Fruit fly (Drosophila melanogaster): ENCODE data around the gene Pex12.

The Pex12 gene

dm6 chr2L:845341-846004, 29.7 kb downstream of the Pex12 start (continued):
- TF ChIP-seq CG17612 (GFP tag; IDR thresholded peaks at IDR 0.05) (peak; percentile 82), kni (GFP tag; optimal IDR thresholded peaks at IDR 0.05) (no peak), tll (GFP tag; optimal IDR thresholded peaks at IDR 0.05) (no peak), CG18764 (GFP tag; optimal IDR thresholded peaks at IDR 0.05) (peak; percentile 81), CG17359 (tag; optimal IDR thresholded peaks at IDR 0.05) (peak; percentile 94), Aef1 (GFP tag; IDR thresholded peaks at IDR 0.05) (peak; percentile 83), croc (GFP tag; conservative IDR thresholded peaks at IDR 0.05) (peak; percentile 68; the same call in 2 of the 3 replicates), Scr (GFP tag; IDR thresholded peaks at IDR 0.05; ENCODE audit: partially characterized antibody) (no peak), Xbp1 (GFP tag; optimal IDR thresholded peaks at IDR 0.05) (peak; percentile 90), otp (GFP tag; IDR thresholded peaks at IDR 0.05) (peak; percentile 85), hbn (GFP tag; IDR thresholded peaks at IDR 0.05; ENCODE audit: partially characterized antibody) (no peak), Antp (GFP tag; optimal IDR thresholded peaks at IDR 0.05) (peak; percentile 92), Dbx (GFP tag; IDR thresholded peaks at IDR 0.05) (peak; percentile 92), HLH4C (GFP tag; IDR thresholded peaks at IDR 0.05; ENCODE audit: partially characterized antibody) (no peak), CG31224 (GFP tag; IDR thresholded peaks at IDR 0.05) (peak; percentile 80; the same call in 1 of the 2 replicates), CG11723 (GFP tag; optimal IDR thresholded peaks at IDR 0.05) (peak; percentile 72), CG17829 (tag; optimal IDR thresholded peaks at IDR 0.05) (peak; percentile 83), Mad (GFP tag; optimal IDR thresholded peaks at IDR 0.05) (peak; percentile 55), Spps (tag; optimal IDR thresholded peaks at IDR 0.05) (peak; percentile 6), Dref (GFP tag; IDR thresholded peaks at IDR 0.05) (peak; percentile 38; the same call in 1 of the 2 replicates), CG4404 (GFP tag; IDR thresholded peaks at IDR 0.05) (peak; percentile 64), Sry-β (GFP tag; optimal IDR thresholded peaks at IDR 0.05) (no peak), CG9437 (GFP tag; optimal IDR thresholded peaks at IDR 0.05) (peak; percentile 75), Xrp1 (GFP tag; IDR thresholded peaks at IDR 0.05) (peak; percentile 89), sima (GFP tag; optimal IDR thresholded peaks at IDR 0.05) (peak; percentile 50), CG4707 (GFP tag; optimal IDR thresholded peaks at IDR 0.05) (peak; percentile 75), gfzf (GFP tag; optimal IDR thresholded peaks at IDR 0.05) (no peak), CG1647 (GFP tag; optimal IDR thresholded peaks at IDR 0.05) (peak; percentile 88), row (GFP tag; IDR thresholded peaks at IDR 0.05) (peak; percentile 93), zfh1 (GFP tag; IDR thresholded peaks at IDR 0.05) (peak; percentile 91), CG34422 (GFP tag; IDR thresholded peaks at IDR 0.05) (peak; percentile 90), da (GFP tag; optimal IDR thresholded peaks at IDR 0.05) (peak; percentile 62), CG18476 (GFP tag; optimal IDR thresholded peaks at IDR 0.05) (peak; percentile 66), Fer2 (tag; optimal IDR thresholded peaks at IDR 0.05) (peak; percentile 65), NfI (GFP tag; optimal IDR thresholded peaks at IDR 0.05) (peak; percentile 92), fru (optimal IDR thresholded peaks at IDR 0.05) (no peak), sisA (GFP tag; IDR thresholded peaks at IDR 0.05) (peak; percentile 89), CG1233 (GFP tag; optimal IDR thresholded peaks at IDR 0.05) (peak; percentile 72), kah (GFP tag; optimal IDR thresholded peaks at IDR 0.05) (peak; percentile 56), pum (GFP tag; optimal IDR thresholded peaks at IDR 0.05) (peak; percentile 83), emc (GFP tag; optimal IDR thresholded peaks at IDR 0.05) (peak; percentile 80), D (optimal IDR thresholded peaks at IDR 0.05) (no peak), D (GFP tag; optimal IDR thresholded peaks at IDR 0.05) (peak; percentile 82), Kr (GFP tag; optimal IDR thresholded peaks at IDR 0.05) (no peak), CG12219 (GFP tag; optimal IDR thresholded peaks at IDR 0.05) (peak; percentile 88), CG8089 (GFP tag; optimal IDR thresholded peaks at IDR 0.05) (peak; percentile 83), lilli (GFP tag; optimal IDR thresholded peaks at IDR 0.05) (peak; percentile 88), shn (GFP tag; optimal IDR thresholded peaks at IDR 0.05) (peak; percentile 85), CG3847 (GFP tag; IDR thresholded peaks at IDR 0.05) (peak; percentile 83), grn (GFP tag; optimal IDR thresholded peaks at IDR 0.05) (no peak)
